Worm (Caenorhabditis elegans) whole organism, L2 larva: Measurements from ENCODE around the gene F08F3.1.

Source experiments
- alr-1 ChIP-seq: fragments of 150-350 bp; optimal IDR thresholded peaks from 2 replicates; lab custom pipeline; 2014; ENCODE audit warnings: missing biosample characterization, missing genetic modification characterization
- aly-2 ChIP-seq: fragments of 150-350 bp; optimal IDR thresholded peaks from 2 replicates; lab custom pipeline; 2014; ENCODE audit warnings: missing biosample characterization, missing genetic modification characterization
- ama-1 ChIP-seq: fragments of 150-350 bp; optimal IDR thresholded peaks from 2 replicates; lab custom pipeline; 2018; ENCODE audit warnings: inconsistent platforms
- egl-27 ChIP-seq: sonication (generic microtip); optimal IDR thresholded peaks from 3 replicates; lab custom pipeline; 2017; ENCODE audit warnings: missing biosample characterization, missing genetic modification reagents, missing genetic modification characterization
- lin-13 ChIP-seq: fragments of 150-350 bp; optimal IDR thresholded peaks from 2 replicates; lab custom pipeline; 2014; ENCODE audit warnings: missing biosample characterization, missing genetic modification reagents, missing genetic modification characterization
- lin-39 ChIP-seq: fragments of 150-350 bp; optimal IDR thresholded peaks from 2 replicates; lab custom pipeline; 2014; ENCODE audit warnings: missing biosample characterization, missing genetic modification reagents, missing genetic modification characterization
- nhr-23 ChIP-seq: fragments of 150-350 bp; optimal IDR thresholded peaks from 2 replicates; lab custom pipeline; 2014; ENCODE audit warnings: missing biosample characterization, missing genetic modification reagents, missing genetic modification characterization
- unc-62 ChIP-seq: fragments of 150-350 bp; optimal IDR thresholded peaks from 2 replicates; lab custom pipeline; 2014; ENCODE audit warnings: missing biosample characterization, missing genetic modification reagents, missing genetic modification characterization
- ztf-11 ChIP-seq: sonication (generic microtip); optimal IDR thresholded peaks from 2 replicates; lab custom pipeline; 2017; ENCODE audit warnings: missing biosample characterization, missing genetic modification characterization

DNA sequence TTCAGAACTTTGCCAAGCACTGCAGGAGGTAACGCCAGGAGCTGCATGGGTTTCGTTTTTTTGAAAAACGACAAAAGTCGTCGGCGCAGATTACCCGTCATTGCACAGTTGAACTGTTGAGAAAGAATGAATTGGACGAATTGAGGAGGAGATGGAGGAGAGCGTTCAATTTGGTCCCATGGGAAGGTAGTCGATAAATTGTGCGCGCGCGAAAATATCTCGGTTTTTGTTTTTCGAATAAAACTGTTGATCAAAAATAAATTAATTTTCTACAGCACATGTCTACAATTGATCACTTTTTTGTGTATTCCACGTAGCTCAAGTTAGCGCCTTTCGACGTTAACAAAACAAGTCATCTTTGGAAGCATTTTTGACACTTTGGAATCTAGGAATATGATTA is 26.0 kb upstream of the F08F3.1 start, which contains the start of gene F08F3.6:
- TF ChIP-seq lin-13 (GFP tag; lab: Kevin White, UChicago) (no peak), aly-2 (no peak), egl-27 (tag; lab: Kevin White, UChicago) (no peak), ama-1 (no peak), nhr-23 (tag; lab: Kevin White, UChicago) (no peak), unc-62 (GFP tag; lab: Kevin White, UChicago) (no peak), alr-1 (tag; lab: Kevin White, UChicago) (no peak), lin-39 (tag; lab: Kevin White, UChicago) (no peak), ztf-11 (no peak)
